Fruit fly (Drosophila melanogaster): Measurements from ENCODE around the gene zld.

The zld gene

DNA sequence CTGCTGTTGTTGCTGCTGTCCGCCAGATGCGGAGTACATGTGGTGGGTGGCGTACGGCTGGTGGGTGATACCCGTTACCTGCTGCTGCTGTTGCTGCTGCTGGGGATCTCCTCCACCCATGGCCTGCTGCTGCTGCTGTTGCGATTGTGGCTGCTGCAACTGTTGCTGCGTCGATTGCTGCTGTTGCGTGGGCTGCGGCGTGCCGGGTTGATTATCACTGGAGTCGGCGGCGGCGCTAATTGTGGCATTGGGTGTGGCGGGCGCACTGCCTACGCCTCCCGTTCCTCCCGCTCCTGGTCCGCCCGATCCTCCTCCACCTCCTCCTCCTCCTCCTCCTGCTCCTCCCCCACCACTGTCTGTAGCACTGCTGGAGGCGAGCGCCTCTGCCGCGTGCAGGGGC is 1.5 kb downstream of the zld start:
- no peak for TF ChIP-seq noc (tag; optimal IDR thresholded peaks at IDR 0.05)

DNA sequence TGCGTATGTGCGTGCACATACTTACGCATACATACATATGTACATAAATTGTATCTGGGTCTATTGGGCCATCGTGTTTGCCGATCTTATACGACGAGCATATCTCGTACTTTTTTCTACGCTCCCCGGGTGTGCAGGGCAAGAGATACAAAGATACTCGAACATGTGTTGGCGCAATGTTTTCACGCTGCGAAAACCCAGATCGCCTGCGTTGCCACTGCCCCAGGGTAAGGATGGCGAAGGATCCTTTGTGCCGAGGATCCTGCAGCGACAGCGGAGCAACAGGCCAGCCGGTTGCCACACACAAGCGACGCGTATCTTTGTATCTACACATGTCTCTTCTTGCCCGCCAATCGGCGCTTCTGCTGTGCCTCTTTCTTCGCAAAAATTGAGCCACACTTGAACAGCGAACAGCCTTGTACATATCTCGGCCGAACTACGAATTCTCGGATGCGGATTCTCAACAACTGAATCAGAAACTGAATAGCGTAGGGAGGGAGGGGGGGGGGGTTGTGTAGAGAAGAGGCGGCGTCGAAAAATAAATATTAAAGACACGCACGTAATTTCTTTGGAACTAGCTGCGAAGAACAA is 8.2 kb downstream of the zld start:
- no peak for TF ChIP-seq noc (tag; optimal IDR thresholded peaks at IDR 0.05)

DNA sequence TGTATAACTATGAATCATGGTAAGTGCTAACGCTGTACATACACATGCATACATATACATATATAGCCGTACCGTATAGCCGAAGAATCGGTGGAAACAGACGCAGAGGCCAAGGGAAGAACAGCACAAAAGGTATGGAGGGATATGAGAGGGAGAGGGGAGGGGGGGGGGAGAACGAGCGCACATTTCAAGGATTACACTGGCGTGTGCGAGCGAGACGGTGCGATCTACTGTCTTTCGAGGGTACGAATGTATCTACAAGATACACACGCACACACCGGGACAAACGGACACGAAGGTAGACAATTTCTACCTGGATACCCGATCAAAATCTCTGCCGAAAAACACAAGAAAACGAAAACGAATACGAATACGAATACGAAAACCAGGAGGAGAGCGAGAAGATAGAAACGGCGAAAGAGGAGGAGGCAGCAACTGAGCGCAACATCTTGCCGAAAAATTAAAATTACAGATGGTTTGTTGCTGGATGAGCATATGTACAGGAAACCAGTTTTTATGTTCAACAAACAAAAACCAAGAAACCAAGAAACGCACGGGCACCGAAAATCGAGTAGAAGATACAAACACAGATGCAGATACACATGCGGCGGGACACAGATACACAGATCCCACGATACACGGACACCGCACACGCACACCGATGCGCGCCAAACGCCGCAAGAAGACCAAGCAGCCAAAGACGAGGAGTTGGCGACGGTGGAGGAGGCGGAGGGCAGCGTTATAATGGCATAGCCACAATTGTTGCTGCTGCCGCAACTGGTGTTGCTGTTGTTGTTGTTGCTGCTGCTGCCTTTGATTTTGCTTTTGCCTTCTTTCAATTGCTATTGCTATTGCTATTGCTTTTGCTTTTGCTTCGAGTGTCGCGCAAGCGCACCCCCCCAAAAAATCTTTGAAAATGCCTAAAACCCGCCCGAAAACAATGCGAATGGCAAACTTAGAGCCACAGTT is 9.3 kb downstream of the zld start:
- no peak for TF ChIP-seq noc (tag; optimal IDR thresholded peaks at IDR 0.05)

DNA sequence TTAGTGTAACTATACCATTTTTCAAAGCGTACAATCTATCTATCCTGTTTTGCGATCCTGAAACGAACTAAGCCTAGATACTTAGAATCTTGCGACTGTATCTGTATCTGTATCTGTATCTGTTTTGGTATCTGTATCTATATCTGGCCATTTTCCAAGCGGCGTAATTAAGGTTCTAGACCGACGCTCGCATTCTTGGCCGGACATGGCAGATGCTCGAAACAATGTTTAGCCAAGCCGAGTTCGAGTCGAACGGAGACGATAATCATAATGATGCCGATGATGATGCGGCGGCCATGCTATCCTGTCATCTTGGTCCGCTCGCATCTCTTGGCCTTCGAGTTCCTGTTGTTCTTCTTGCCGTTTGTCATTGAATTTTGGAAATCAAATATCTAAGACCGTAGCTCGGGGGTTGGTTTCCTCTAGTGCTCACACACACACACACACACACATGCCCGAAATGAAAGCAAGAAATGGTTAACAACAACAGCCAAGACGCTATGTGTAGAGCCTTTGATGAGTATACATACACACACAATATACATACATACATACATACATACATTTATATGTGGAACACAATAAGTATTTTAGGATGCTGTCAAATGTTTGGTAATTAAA is 11.2 kb downstream of the zld start:
- TF ChIP-seq noc (tag; optimal IDR thresholded peaks at IDR 0.05): no peak

DNA sequence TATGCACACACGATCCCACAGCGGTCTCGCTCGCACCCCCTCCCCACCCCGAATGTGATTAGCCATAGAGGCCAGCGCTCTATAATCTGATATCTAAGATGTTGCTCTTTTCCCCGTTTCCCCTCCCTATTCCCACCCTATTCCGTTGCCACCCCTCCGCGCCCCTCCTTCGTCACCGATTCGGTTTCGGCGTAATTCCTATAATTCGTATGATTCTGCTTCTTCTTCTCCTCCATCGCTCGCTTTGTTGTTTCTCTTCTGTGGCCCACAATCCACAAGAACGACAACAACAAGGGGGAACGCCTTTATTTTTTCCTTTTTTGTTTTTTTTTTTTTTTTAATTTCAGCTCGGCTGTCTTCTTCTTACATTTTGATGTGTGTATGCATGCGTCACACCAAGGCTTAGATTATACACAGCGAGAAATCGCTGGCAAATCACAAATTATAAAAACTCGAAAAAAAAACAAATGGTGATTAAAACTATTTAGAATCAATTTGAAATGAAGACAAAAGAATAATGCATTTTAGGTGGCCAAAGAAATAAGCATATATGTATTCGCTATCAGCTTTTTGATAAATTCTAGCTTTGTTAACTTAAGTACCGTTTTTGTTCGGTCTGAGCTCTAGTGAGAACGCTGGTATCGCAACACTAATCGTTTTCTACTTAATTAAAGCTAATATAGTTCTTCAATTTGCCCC is 13.4 kb downstream of the zld start:
- TF ChIP-seq noc (tag; optimal IDR thresholded peaks at IDR 0.05): no peak

DNA sequence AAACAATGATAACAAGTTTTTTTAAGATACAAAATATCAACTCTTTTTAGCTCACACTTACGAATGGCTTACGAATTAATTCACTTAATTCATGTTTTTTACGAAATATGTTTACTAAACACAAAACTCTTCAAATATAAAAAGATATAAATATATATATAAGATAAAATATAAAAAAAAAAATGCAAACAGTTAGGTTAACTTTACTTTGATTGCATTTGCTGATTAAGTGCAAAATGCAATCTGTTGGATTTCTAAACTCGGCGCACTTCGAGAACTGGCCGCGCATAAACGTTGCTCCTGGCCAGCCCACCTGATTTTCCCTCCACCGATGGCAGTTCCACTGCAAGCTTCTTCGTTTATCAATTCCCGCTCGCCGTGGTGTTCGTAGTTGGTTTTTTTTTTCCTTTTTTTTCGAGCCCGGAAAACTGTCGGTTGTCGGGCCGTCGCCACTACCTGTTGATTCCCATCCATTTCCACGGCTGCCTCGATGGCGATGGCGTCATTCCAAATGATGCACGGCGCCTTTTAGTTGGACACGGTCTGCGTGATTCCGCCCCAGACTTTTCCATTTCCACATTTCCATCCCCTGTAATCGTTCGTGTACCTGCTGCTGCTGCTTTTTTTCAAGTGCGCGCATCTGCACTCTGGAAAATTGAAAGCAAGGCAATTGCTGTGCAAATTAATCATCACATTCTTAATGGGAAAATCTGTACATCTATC is 17.7 kb downstream of the zld start:
- no peak for TF ChIP-seq noc (tag; optimal IDR thresholded peaks at IDR 0.05)

DNA sequence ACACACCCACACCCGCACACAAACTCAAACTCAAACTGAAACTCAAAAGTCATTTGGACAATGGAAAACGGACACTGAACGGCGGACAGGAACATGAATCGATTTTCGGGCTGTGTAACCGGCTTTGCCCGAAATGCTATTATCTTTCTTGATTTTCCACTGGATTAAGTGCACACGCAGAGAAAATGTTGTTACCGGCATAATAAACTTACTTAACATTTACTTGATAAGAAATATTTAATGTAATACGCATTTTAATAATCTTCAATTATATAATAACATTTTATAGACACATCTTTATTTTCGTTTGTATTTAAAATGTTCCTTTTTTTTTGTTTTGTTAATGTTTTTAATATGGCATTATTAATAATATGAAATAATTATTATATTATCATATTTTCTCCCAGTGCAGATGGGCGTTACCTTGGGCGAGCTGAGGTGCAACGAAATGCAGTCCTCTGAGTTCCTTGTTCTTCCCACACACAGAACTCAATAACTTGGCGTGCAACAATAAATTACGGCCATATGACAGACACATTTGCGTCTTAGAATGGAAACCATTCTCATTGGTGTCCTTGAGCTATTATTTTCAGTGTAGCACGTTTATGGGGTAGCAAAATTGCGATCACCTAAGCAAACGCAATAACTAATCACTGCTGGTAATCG is 18.4 kb downstream of the zld start, which contains the start of gene CG12702:
Gene CG12702 (minus strand): TSS at position 51 of the 666 bp plus-strand sequence.
- TF ChIP-seq noc (tag; optimal IDR thresholded peaks at IDR 0.05): no peak

DNA sequence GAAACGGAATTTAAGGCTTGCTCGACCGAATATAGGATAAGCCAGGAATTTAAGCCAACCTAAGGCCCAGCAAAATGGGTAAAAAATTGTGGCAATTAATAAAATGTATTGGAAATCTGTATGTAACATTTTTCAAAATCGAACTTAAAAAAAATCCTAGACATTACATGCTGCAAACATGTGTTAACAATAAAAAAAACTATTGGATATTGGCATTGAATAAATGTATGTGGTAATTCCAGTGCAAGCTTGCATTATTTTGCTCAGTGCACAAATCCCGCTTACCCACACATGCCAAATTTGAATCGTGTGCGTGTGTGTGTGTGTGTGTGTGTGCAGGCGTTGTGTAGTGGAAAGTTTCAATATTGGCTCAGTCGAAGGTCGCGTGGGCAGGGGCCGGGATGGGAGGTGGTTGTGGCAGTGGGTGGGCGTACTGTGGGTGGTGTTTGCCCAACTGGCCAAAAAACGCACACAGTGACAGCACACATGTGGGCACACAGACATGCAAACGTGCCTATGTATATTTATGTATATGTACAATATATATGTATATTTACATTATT is 19.8 kb downstream of the zld start:
- TF ChIP-seq noc (tag; optimal IDR thresholded peaks at IDR 0.05): no peak

DNA sequence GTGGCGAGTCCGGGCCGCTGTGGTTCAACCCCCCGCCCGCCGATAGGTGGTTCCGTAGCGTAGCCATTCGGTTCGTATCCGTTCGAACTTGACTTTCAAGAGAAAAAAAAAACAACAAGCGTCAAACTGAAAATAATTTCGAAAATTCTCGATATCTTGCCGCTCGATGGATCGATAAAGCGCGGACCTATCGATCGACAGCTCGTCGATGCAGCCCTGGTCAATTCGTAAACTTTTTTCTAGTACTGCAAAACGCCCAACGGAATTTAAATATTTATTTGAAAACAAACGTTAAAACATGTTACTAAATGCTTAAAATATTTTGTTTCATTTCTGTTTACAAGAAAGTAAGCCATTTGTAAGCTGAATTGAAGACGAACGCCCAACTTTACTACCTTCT is 21.2 kb downstream of the zld start:
- TF ChIP-seq noc (tag; optimal IDR thresholded peaks at IDR 0.05): no peak

DNA sequence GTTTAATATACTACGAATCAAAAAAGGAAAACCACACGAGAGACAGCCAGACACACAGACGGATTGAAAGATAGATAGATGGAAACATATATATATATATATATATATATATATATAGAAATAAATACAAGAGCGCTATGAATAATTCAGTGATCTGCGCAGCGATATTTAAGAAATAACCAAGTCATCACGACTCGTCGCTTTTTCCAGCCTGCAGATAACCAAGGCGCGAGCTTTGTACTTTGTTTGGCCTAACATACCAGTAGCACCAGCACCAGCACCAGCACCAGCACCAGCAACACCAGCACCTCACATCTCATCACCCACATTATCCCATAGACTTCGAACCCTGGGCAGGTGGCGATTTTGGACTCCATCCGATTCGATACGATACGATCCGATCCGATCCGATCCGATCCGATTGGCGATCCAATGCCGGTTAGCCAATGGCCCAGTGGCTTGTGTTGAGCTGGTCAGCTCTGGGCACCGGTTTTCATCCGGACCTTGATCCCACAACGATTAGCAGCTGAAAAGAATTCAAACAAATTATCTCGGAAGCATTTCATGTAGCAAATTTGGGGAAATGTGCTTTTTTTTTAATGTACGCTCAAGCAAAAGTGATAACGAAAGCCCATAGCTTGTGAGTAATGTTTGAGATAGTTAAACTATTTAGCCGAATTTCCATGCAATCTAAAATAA is 28.5 kb downstream of the zld start:
- TF ChIP-seq noc (tag; optimal IDR thresholded peaks at IDR 0.05): no peak

DNA sequence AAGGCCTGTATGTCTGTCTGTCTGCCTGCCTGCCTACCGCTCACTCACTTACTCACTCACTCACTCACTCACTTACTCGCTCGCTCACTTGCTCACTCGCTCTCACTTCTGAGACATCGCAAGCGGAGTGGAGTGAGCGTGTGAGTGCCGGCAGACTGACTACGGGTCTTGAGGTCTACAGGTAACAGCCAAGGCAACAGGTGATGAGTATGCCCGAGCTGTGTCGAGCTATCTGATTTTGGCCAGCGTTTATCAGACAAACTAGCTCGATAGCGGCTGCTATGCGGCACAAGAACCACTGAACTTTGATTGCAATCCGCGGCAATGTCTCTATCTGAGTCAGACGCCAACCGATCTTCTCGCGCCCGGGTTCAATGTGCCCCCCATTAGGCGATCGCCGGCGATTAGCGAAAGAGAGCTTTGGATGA is 29.2 kb downstream of the zld start:
- peak; percentile 45 for TF ChIP-seq noc (tag; optimal IDR thresholded peaks at IDR 0.05)

DNA sequence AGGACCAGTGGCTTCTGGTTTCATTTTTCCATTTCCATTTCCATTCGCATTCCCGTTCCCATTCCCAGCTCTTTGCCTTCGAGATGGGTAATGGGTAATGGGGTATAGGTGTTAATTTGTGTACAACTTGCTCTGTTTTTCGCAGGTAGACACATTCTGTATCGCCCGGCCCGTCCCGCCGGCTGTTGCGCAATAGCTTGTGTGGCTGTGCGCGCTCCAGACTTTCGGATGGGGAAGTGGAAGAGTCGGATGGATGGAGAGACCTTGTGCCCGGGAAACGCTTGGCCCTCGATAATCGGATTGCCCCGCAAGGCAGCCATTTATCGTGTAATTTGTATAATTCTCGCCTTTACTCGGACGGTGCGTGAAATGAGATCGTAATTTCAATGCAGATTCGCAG is 29.6 kb downstream of the zld start:
- no peak for TF ChIP-seq noc (tag; optimal IDR thresholded peaks at IDR 0.05)

DNA sequence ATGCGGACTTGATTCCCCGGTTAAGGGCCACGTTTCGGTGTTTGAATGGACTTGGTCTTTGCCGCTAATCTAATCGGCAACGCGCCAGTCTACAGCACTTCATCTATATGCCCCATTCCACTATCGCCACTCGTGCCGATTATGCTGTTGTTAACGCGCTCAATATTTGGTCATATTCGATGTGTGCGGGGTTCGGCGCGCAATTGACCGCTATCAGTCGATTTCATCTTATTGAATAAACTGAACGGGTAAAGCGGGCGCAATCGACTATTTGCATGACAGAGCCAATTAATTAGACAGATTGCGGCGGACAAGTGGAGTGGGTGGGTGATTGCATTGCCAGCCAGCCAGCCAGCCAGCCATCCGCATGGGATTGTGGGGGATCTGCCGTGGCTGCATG is 31.0 kb downstream of the zld start:
- no peak for TF ChIP-seq noc (tag; optimal IDR thresholded peaks at IDR 0.05)

DNA sequence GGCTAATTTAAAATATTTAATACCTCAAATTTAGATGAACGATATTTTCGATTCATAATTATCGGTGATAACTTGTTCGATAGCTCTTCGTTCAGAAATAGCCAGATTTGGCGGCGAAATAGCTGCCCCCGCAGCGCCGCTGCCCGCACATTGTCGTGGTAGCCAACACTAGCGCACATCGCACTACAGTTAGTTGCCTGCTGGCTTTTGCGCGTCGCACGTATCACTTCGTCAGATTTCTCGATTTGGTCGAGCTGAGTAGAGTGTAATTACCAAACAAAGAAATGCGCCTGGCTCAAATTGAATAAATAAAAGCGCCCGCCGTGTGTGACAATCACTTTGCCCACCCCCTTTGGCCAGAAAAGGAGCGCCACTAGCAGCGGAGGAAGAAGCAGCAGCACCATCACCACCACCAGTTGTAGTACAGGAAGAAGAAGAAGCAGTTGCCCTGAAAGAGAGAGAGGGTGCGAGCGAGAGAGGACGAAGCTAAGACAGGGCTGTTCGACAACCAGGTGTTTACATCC is 32.7 kb downstream of the zld start, which contains the start of gene Abcd3:
Gene Abcd3 (plus strand): TSS at position 145 of the 524 bp plus-strand sequence.
- TF ChIP-seq noc (tag; optimal IDR thresholded peaks at IDR 0.05): peak; percentile 58
